Worm (Caenorhabditis elegans): ENCODE data around the gene rad-23.
A peak's percentile ranks its signal among the peaks of the same experiment; 100 is the strongest.

The rad-23 gene

DNA sequence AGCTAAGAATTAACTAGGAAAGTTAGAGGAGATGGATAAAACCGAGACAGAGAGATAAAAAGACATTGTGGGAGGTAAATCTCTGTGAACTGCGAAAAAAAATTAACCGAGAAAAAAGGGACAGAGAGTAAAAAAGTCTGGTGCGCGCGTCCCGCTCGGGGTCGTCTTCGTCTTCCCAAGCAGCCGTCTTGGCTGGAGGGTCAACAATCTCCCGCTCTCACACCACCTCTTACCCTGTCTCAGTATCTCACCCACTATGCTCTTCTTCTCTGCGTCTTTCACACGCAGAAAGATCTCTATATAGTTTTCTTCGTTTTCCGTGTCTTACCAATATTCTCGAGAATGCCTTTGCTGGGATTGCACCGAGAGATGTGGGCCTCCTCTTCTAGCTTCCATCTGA, 19.8 kb downstream of the rad-23 start:
- TF ChIP-seq pax-3 (tag; optimal IDR thresholded peaks at IDR 0.05) (no peak), sox-4 (tag; optimal IDR thresholded peaks at IDR 0.05) (no peak), vab-15 (tag; optimal IDR thresholded peaks at IDR 0.05) (no peak), Y116A8C.19 (tag; optimal IDR thresholded peaks at IDR 0.05; ENCODE audit: borderline replicate concordance) (no peak), sptf-1 (tag; optimal IDR thresholded peaks at IDR 0.05) (no peak), isw-1 (GFP tag; IDR thresholded peaks at IDR 0.05) (no peak), jun-1 (tag; optimal IDR thresholded peaks at IDR 0.05) (peak; percentile 15), unc-86 (tag; optimal IDR thresholded peaks at IDR 0.05) (no peak), unc-62 (GFP tag; optimal IDR thresholded peaks at IDR 0.05) (no peak), unc-130 (tag; optimal IDR thresholded peaks at IDR 0.05) (peak; percentile 22), lin-13 (GFP tag; optimal IDR thresholded peaks at IDR 0.05) (peak; percentile 18), blmp-1 (tag; optimal IDR thresholded peaks at IDR 0.05) (peak; percentile 59), ceh-8 (GFP tag; optimal IDR thresholded peaks at IDR 0.05) (no peak), irx-1 (tag; optimal IDR thresholded peaks at IDR 0.05) (no peak), ama-1 (optimal IDR thresholded peaks at IDR 0.05) (no peak), ceh-88 (GFP tag; IDR thresholded peaks at IDR 0.05) (no peak), fkh-4 (tag; optimal IDR thresholded peaks at IDR 0.05; ENCODE audit: borderline replicate concordance) (no peak), mdl-1 (tag; optimal IDR thresholded peaks at IDR 0.05) (peak in 1 of 2 experiments; percentile 33), ces-1 (GFP tag; optimal IDR thresholded peaks at IDR 0.05) (no peak), unc-98 (GFP tag; IDR thresholded peaks at IDR 0.05) (no peak), lin-35 (GFP tag; optimal IDR thresholded peaks at IDR 0.05) (peak; percentile 38 to 42), zip-4 (GFP tag; optimal IDR thresholded peaks at IDR 0.05) (no peak), lsy-2 (tag; optimal IDR thresholded peaks at IDR 0.05) (peak; percentile 15 to 57), dpl-1 (GFP tag; optimal IDR thresholded peaks at IDR 0.05) (no peak), ceh-63 (GFP tag; optimal IDR thresholded peaks at IDR 0.05) (no peak), nhr-12 (tag; optimal IDR thresholded peaks at IDR 0.05) (no peak), nhr-11 (tag; optimal IDR thresholded peaks at IDR 0.05) (no peak), ceh-82 (tag; optimal IDR thresholded peaks at IDR 0.05) (peak in 2 of 3 experiments; percentile 48 to 73), ztf-4 (tag; optimal IDR thresholded peaks at IDR 0.05) (no peak), mef-2 (tag; optimal IDR thresholded peaks at IDR 0.05) (no peak), unc-30 (tag; optimal IDR thresholded peaks at IDR 0.05) (no peak), ets-5 (GFP tag; IDR thresholded peaks at IDR 0.05) (no peak), nhr-47 (tag; optimal IDR thresholded peaks at IDR 0.05) (peak; percentile 60), fkh-8 (tag; optimal IDR thresholded peaks at IDR 0.05) (peak; percentile 57), nhr-20 (tag; optimal IDR thresholded peaks at IDR 0.05) (peak; percentile 49), elt-3 (tag; optimal IDR thresholded peaks at IDR 0.05) (peak in 3 of 6 experiments; percentile 47 to 51 (median 49)), nhr-71 (tag; optimal IDR thresholded peaks at IDR 0.05) (peak; percentile 71), egl-27 (tag; optimal IDR thresholded peaks at IDR 0.05) (peak; percentile 4 to 10), mep-1 (tag; optimal IDR thresholded peaks at IDR 0.05) (peak; percentile 16), lin-15B (tag; optimal IDR thresholded peaks at IDR 0.05) (no peak), nhr-28 (tag; optimal IDR thresholded peaks at IDR 0.05) (no peak), xbp-1 (tag; optimal IDR thresholded peaks at IDR 0.05) (peak; percentile 29), mab-9 (GFP tag; IDR thresholded peaks at IDR 0.05) (no peak), grh-1 (GFP tag; IDR thresholded peaks at IDR 0.05) (no peak), elt-2 (tag; optimal IDR thresholded peaks at IDR 0.05) (no peak), hpl-2 (GFP tag; optimal IDR thresholded peaks at IDR 0.05) (no peak), ceh-90 (tag; optimal IDR thresholded peaks at IDR 0.05) (no peak), aha-1 (tag; optimal IDR thresholded peaks at IDR 0.05) (no peak), hlh-17 (GFP tag; optimal IDR thresholded peaks at IDR 0.05; ENCODE audit: borderline replicate concordance) (no peak), swsn-7 (tag; optimal IDR thresholded peaks at IDR 0.05) (peak; percentile 53), tbx-2 (tag; optimal IDR thresholded peaks at IDR 0.05) (peak; percentile 48), nhr-84 (tag; optimal IDR thresholded peaks at IDR 0.05) (no peak), fos-1 (tag; optimal IDR thresholded peaks at IDR 0.05) (peak; percentile 37), pqm-1 (tag; optimal IDR thresholded peaks at IDR 0.05) (no peak)
